Worm (Caenorhabditis elegans): ENCODE data around the gene sdz-8.

The sdz-8 gene

ce11 chrV:11531100-11531499 is 15.1 kb upstream of the sdz-8 start:
- TF ChIP-seq gmeb-1 (tag; optimal IDR thresholded peaks at IDR 0.05) (no peak), unc-39 (tag; optimal IDR thresholded peaks at IDR 0.05) (no peak), sma-9 (GFP tag; optimal IDR thresholded peaks at IDR 0.05) (peak; percentile 65), sma-9 (tag; optimal IDR thresholded peaks at IDR 0.05) (no peak), alr-1 (tag; optimal IDR thresholded peaks at IDR 0.05) (no peak), nhr-129 (tag; optimal IDR thresholded peaks at IDR 0.05) (peak; percentile 80), elt-1 (tag; optimal IDR thresholded peaks at IDR 0.05) (no peak), skn-1 (tag; optimal IDR thresholded peaks at IDR 0.05) (no peak), nhr-12 (tag; optimal IDR thresholded peaks at IDR 0.05) (no peak), nhr-11 (tag; optimal IDR thresholded peaks at IDR 0.05) (no peak), fos-1 (tag; optimal IDR thresholded peaks at IDR 0.05) (peak; percentile 18), ZK546.5 (tag; optimal IDR thresholded peaks at IDR 0.05) (no peak), snpc-4 (tag; optimal IDR thresholded peaks at IDR 0.05) (peak; percentile 16), ama-1 (optimal IDR thresholded peaks at IDR 0.05) (no peak), nhr-23 (tag; optimal IDR thresholded peaks at IDR 0.05) (no peak), mab-5 (tag; optimal IDR thresholded peaks at IDR 0.05) (no peak), nhr-6 (tag; optimal IDR thresholded peaks at IDR 0.05) (peak; percentile 73), lsy-2 (tag; optimal IDR thresholded peaks at IDR 0.05) (peak in 1 of 2 experiments; percentile 45), lin-11 (tag; optimal IDR thresholded peaks at IDR 0.05) (no peak), ceh-82 (tag; optimal IDR thresholded peaks at IDR 0.05) (no peak), egl-27 (tag; optimal IDR thresholded peaks at IDR 0.05) (peak; percentile 32), nhr-237 (tag; optimal IDR thresholded peaks at IDR 0.05) (no peak), F13H6.1 (tag; optimal IDR thresholded peaks at IDR 0.05) (peak; percentile 48), R02D3.7 (tag; optimal IDR thresholded peaks at IDR 0.05) (no peak), crh-2 (tag; optimal IDR thresholded peaks at IDR 0.05) (peak; percentile 53), unc-62 (GFP tag; optimal IDR thresholded peaks at IDR 0.05) (no peak), unc-55 (GFP tag; optimal IDR thresholded peaks at IDR 0.05) (no peak), ztf-4 (tag; optimal IDR thresholded peaks at IDR 0.05) (peak; percentile 16), Y55F3AM.14 (GFP tag; optimal IDR thresholded peaks at IDR 0.05) (peak; percentile 45), lin-13 (GFP tag; optimal IDR thresholded peaks at IDR 0.05) (no peak), dmd-4 (tag; optimal IDR thresholded peaks at IDR 0.05) (no peak), ztf-11 (tag; optimal IDR thresholded peaks at IDR 0.05) (no peak), zag-1 (tag; optimal IDR thresholded peaks at IDR 0.05) (no peak), sem-4 (tag; optimal IDR thresholded peaks at IDR 0.05) (no peak), ceh-16 (tag; optimal IDR thresholded peaks at IDR 0.05) (peak; percentile 53), nhr-77 (tag; optimal IDR thresholded peaks at IDR 0.05) (no peak), elt-3 (tag; optimal IDR thresholded peaks at IDR 0.05) (no peak), C34F6.9 (tag; optimal IDR thresholded peaks at IDR 0.05) (peak; percentile 24), mdl-1 (tag; optimal IDR thresholded peaks at IDR 0.05) (no peak), ztf-1 (GFP tag; conservative IDR thresholded peaks at IDR 0.05) (no peak), sma-3 (GFP tag; optimal IDR thresholded peaks at IDR 0.05) (peak; percentile 82), nhr-25 (tag; optimal IDR thresholded peaks at IDR 0.05) (peak; percentile 96), aly-2 (tag; optimal IDR thresholded peaks at IDR 0.05) (no peak), nhr-10 (tag; optimal IDR thresholded peaks at IDR 0.05) (no peak), nhr-21 (tag; optimal IDR thresholded peaks at IDR 0.05) (peak; percentile 47), blmp-1 (tag; optimal IDR thresholded peaks at IDR 0.05; ENCODE audit: insufficient read depth) (peak; percentile 97), peb-1 (tag; optimal IDR thresholded peaks at IDR 0.05) (no peak), lin-39 (tag; optimal IDR thresholded peaks at IDR 0.05) (no peak), mbf-1 (tag; optimal IDR thresholded peaks at IDR 0.05) (no peak)

Data from whole organism, L2 larva.